Worm (Caenorhabditis elegans) whole organism, late embryonic: ENCODE measurements around the gene tsg-101.

Experiments
- C38D4.7 ChIP-seq: fragments of 200-800 bp; sonication (Bioruptor generic); optimal IDR thresholded peaks from 2 replicates; lab custom pipeline; 2018; ENCODE audit warnings: mild to moderate bottlenecking, missing genetic modification characterization, moderate library complexity, missing compliant biosample characterization
- F13H6.1 ChIP-seq: sonication (generic microtip); optimal IDR thresholded peaks from 2 replicates; lab custom pipeline; 2016; ENCODE audit warnings: missing genetic modification characterization, missing compliant biosample characterization
- K02D7.2 ChIP-seq: sonication (generic microtip); optimal IDR thresholded peaks from 2 replicates; lab custom pipeline; 2017; ENCODE audit warnings: mild to moderate bottlenecking, missing genetic modification characterization, missing compliant biosample characterization
- T23F11.4 ChIP-seq: fragments of 200-800 bp; sonication (Bioruptor generic); optimal IDR thresholded peaks from 2 replicates; lab custom pipeline; 2018; ENCODE audit warnings: mild to moderate bottlenecking, missing genetic modification characterization, missing compliant biosample characterization
- Y22D7AL.16 ChIP-seq: sonication (generic microtip); optimal IDR thresholded peaks from 2 replicates; lab custom pipeline; 2016; ENCODE audit warnings: missing genetic modification characterization, missing compliant biosample characterization
- ahr-1 ChIP-seq: sonication (generic microtip); optimal IDR thresholded peaks from 2 replicates; lab custom pipeline; 2016; ENCODE audit warnings: missing genetic modification characterization, missing compliant biosample characterization
- ama-1 ChIP-seq: fragments of 150-350 bp; optimal IDR thresholded peaks from 2 replicates; lab custom pipeline; 2014
- ceh-19 ChIP-seq: fragments of 200-800 bp; sonication (Bioruptor generic); optimal IDR thresholded peaks from 2 replicates; lab custom pipeline; 2018; ENCODE audit warnings: mild to moderate bottlenecking, missing genetic modification characterization, missing compliant biosample characterization
- ceh-22 ChIP-seq: sonication (generic microtip); optimal IDR thresholded peaks from 2 replicates; lab custom pipeline; 2017; ENCODE audit warnings: missing biosample characterization, missing genetic modification characterization
- ceh-30 ChIP-seq: fragments of 150-350 bp; optimal IDR thresholded peaks from 2 replicates; lab custom pipeline; 2014; ENCODE audit warnings: missing biosample characterization, missing genetic modification characterization
- ceh-31 ChIP-seq: sonication (generic microtip); optimal IDR thresholded peaks from 2 replicates; lab custom pipeline; 2016; ENCODE audit warnings: missing genetic modification characterization, missing compliant biosample characterization
- ceh-9 ChIP-seq: sonication (generic microtip); optimal IDR thresholded peaks from 2 replicates; lab custom pipeline; 2016; ENCODE audit warnings: mild to moderate bottlenecking, missing genetic modification characterization, inconsistent platforms, missing compliant biosample characterization
- dve-1 ChIP-seq: sonication (generic microtip); optimal IDR thresholded peaks from 2 replicates; lab custom pipeline; 2017; ENCODE audit warnings: antibody characterized with exemption, mild to moderate bottlenecking, missing genetic modification characterization, missing compliant biosample characterization
- elt-4 ChIP-seq: sonication (generic microtip); optimal IDR thresholded peaks from 2 replicates; lab custom pipeline; 2016; ENCODE audit warnings: missing genetic modification characterization, missing compliant biosample characterization
- ets-4 ChIP-seq: sonication (generic microtip); optimal IDR thresholded peaks from 2 replicates; lab custom pipeline; 2016; ENCODE audit warnings: missing genetic modification characterization, missing compliant biosample characterization
- fkh-10 ChIP-seq: fragments of 150-350 bp; optimal IDR thresholded peaks from 2 replicates; lab custom pipeline; 2014; ENCODE audit warnings: missing biosample characterization, missing genetic modification reagents, missing genetic modification characterization
- hlh-15 ChIP-seq: sonication (generic microtip); optimal IDR thresholded peaks from 2 replicates; lab custom pipeline; 2016; ENCODE audit warnings: missing genetic modification characterization, missing compliant biosample characterization
- hlh-30 ChIP-seq: sonication (generic microtip); optimal IDR thresholded peaks from 2 replicates; lab custom pipeline; 2017; ENCODE audit warnings: antibody characterized with exemption, missing genetic modification characterization, missing compliant biosample characterization; ENCODE audit not compliant: insufficient read depth
- hlh-8 ChIP-seq: sonication (generic microtip); optimal IDR thresholded peaks from 2 replicates; lab custom pipeline; 2016; ENCODE audit warnings: missing genotype, missing genetic modification characterization, missing compliant biosample characterization
- lin-11 ChIP-seq: fragments of 200-800 bp; sonication (Bioruptor generic); optimal IDR thresholded peaks from 2 replicates; lab custom pipeline; 2018; ENCODE audit warnings: mild to moderate bottlenecking, missing genetic modification characterization, missing compliant biosample characterization
- nhr-232 ChIP-seq: sonication (generic microtip); optimal IDR thresholded peaks from 2 replicates; lab custom pipeline; 2016; ENCODE audit warnings: missing genetic modification characterization, missing compliant biosample characterization
- odd-2 ChIP-seq: sonication (generic microtip); optimal IDR thresholded peaks from 2 replicates; lab custom pipeline; 2017; ENCODE audit warnings: antibody characterized with exemption, mild to moderate bottlenecking, missing genetic modification characterization, missing compliant biosample characterization
- pat-9 ChIP-seq: fragments of 200-800 bp; sonication (Bioruptor generic); optimal IDR thresholded peaks from 2 replicates; lab custom pipeline; 2018; ENCODE audit warnings: mild to moderate bottlenecking, missing genetic modification characterization, moderate library complexity, missing compliant biosample characterization
- pha-4 ChIP-seq: fragments of 150-350 bp; optimal IDR thresholded peaks from 2 replicates; lab custom pipeline; 2018; ENCODE audit warnings: missing biosample characterization, missing genetic modification reagents, missing genetic modification characterization
- pqm-1 ChIP-seq: sonication (generic microtip); optimal IDR thresholded peaks from 2 replicates; lab custom pipeline; 2016; ENCODE audit warnings: missing genetic modification characterization, missing compliant biosample characterization
- pros-1 ChIP-seq: fragments of 150-350 bp; optimal IDR thresholded peaks from 2 replicates; lab custom pipeline; 2014; ENCODE audit warnings: missing biosample characterization, missing genetic modification reagents, missing genetic modification characterization
- ref-2 ChIP-seq: sonication (generic microtip); optimal IDR thresholded peaks from 2 replicates; lab custom pipeline; 2016; ENCODE audit warnings: missing genetic modification characterization, missing compliant biosample characterization
- sdc-2 ChIP-seq: sonication (generic microtip); optimal IDR thresholded peaks from 2 replicates; lab custom pipeline; 2016; ENCODE audit warnings: missing genotype, missing genetic modification characterization, missing compliant biosample characterization
- sox-4 ChIP-seq: sonication (generic microtip); optimal IDR thresholded peaks from 2 replicates; lab custom pipeline; 2017; ENCODE audit warnings: mild to moderate bottlenecking, missing genetic modification characterization, inconsistent platforms, missing compliant biosample characterization
- tbx-7 ChIP-seq: sonication (generic microtip); optimal IDR thresholded peaks from 2 replicates; lab custom pipeline; 2016; ENCODE audit warnings: missing genotype, missing genetic modification characterization, missing compliant biosample characterization
- unc-3 ChIP-seq, 2 experiments: fragments of 200-800 bp in 1 of 2; sonication (Bioruptor generic) in 1 of 2; sonication (generic microtip) in 1 of 2; conservative IDR thresholded peaks in 1 of 2; optimal IDR thresholded peaks in 1 of 2; 2 replicates each; pipeline versions ENCODE4 v1.3.6 to Lab custom; 2016 to 2022; ENCODE audit warnings: missing compliant biosample characterization in 2 of 2, missing genetic modification characterization in 2 of 2, missing genetic modification reagents in 1 of 2
- unc-42 ChIP-seq: sonication (generic microtip); optimal IDR thresholded peaks from 2 replicates; lab custom pipeline; 2016; ENCODE audit warnings: missing genotype, missing genetic modification characterization, missing compliant biosample characterization
- unc-55 ChIP-seq: sonication (generic microtip); optimal IDR thresholded peaks from 2 replicates; lab custom pipeline; 2017; ENCODE audit warnings: missing biosample characterization, missing genetic modification reagents, missing genetic modification characterization
- zip-5 ChIP-seq: sonication (generic microtip); optimal IDR thresholded peaks from 2 replicates; lab custom pipeline; 2016; ENCODE audit warnings: missing genetic modification characterization, missing compliant biosample characterization
- ztf-16 ChIP-seq: sonication (generic microtip); optimal IDR thresholded peaks from 2 replicates; lab custom pipeline; 2017; ENCODE audit warnings: missing genetic modification characterization, missing compliant biosample characterization

The tsg-101 gene

DNA sequence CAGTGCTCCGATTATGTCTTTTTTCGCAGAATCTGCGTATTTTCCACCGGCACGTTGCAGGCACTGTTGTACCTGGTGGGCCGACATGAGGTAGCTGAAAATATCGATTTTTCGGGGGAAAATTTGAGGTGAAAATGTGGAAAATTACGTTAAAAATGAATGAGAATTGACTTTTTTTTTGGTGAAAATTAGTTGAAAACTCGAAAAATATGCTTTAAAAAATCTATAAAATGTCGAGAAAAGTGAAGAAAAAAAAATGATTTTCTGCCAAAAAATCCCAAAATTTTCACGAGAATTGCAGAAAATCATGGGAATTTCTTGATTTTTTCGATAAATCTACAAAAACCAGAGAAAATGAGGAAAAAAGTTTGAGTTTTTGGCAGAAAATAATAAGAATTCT lies at the start of gene tsg-101:
Gene tsg-101, minus strand, starts transcription at position 101 of the 400 bp plus-strand sequence.
- TF ChIP-seq F13H6.1 (tag; lab: Kevin White, UChicago) (no peak), Y22D7AL.16 (no peak), T23F11.4 (GFP tag; lab: Kevin White, UChicago) (no peak), hlh-30 (tag; lab: Kevin White, UChicago) (no peak), ceh-19 (GFP tag; lab: Kevin White, UChicago) (no peak), fkh-10 (GFP tag; lab: Kevin White, UChicago) (no peak), C38D4.7 (no peak), nhr-232 (tag; lab: Kevin White, UChicago) (no peak), ztf-16 (tag; lab: Kevin White, UChicago) (no peak), unc-42 (tag; lab: Kevin White, UChicago) (no peak), unc-55 (no peak), ref-2 (tag; lab: Kevin White, UChicago) (no peak), pha-4 (tag; lab: Kevin White, UChicago) (no peak), zip-5 (tag; lab: Kevin White, UChicago) (no peak), sox-4 (no peak), ceh-9 (tag; lab: Kevin White, UChicago) (no peak), pat-9 (tag; lab: Kevin White, UChicago) (no peak)

DNA sequence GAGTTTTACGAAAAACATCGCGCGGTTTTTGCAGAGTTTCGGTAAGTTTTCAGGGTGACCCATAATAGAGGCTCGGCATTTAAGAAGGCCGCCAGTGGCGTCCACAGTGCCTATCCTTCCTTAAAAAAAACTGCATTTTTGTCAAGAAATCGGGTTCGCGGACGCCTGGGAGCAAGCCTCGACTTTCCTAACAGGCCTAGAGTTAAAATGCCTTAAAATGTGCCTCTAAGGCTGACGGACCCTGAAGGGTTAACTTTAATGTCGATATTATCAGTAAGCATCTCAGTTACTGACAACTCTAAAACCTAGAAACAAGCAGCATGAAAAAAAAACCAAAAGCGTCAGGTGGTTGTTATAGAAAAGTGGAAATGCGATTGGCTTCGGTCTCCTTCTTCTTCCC lies 44.8 kb upstream of the tsg-101 start:
- TF ChIP-seq tbx-7 (tag; lab: Kevin White, UChicago): no peak
- no peak for TF ChIP-seq ceh-22

DNA sequence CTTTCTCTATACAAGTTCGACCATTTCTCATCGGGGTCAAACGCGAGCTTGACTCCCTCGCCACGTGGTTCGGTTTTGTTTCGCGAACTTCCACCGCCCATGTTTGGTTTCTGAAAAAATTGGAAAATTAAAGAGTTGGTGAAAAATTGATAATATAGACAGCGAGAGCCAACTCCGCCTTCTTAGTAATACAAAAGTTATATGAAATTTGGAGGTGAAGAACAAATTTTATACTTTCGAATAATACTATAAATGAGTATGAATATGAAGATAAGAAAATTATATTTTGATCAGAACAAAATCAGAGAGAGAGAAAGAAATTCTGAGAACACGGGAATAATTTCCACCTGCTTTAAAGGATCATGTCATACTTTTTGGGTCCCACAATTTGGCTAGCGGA lies 43.0 kb upstream of the tsg-101 start, which contains the start of gene osm-9:
Gene osm-9, minus strand, starts transcription at position 101 of the 400 bp plus-strand sequence.
- TF ChIP-seq dve-1 (no peak), pros-1 (tag; lab: Kevin White, UChicago) (no peak), tbx-7 (tag; lab: Kevin White, UChicago) (no peak)

DNA sequence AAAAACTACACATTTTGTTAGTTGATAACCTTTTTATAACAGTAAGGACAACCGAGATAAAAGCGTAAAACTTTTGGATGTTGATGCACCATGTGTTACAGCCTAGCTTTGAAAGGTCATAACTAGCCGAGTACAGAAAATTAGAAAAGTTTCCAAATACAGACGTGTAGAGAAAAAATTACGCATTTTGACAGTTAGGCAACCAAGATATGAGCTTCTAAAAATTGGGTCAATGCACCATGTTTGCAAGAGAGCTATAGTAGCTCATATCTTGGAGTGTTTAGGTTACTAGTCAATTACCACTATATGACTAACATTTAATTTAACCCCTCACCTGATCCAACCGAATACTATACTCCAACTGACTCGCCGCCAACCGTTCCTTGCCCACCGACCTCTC lies 38.6 kb upstream of the tsg-101 start:
- TF ChIP-seq lin-11: no peak
- no peak for TF ChIP-seq Y22D7AL.16
- TF ChIP-seq ceh-31 (tag; lab: Kevin White, UChicago): no peak
- TF ChIP-seq sdc-2: no peak
- TF ChIP-seq ahr-1: no peak
- no peak for TF ChIP-seq tbx-7 (tag; lab: Kevin White, UChicago)
- TF ChIP-seq odd-2 (tag; lab: Kevin White, UChicago): no peak
- TF ChIP-seq ets-4: no peak
- no peak for TF ChIP-seq ceh-30 (tag; lab: Kevin White, UChicago)
- TF ChIP-seq unc-42 (tag; lab: Kevin White, UChicago): no peak
- no peak for TF ChIP-seq ama-1 (lab: Kevin White, UChicago)
- TF ChIP-seq hlh-8 (tag; lab: Kevin White, UChicago): no peak
- TF ChIP-seq hlh-15: no peak
- no peak for TF ChIP-seq pqm-1
- no peak for TF ChIP-seq T23F11.4 (GFP tag; lab: Kevin White, UChicago)
- TF ChIP-seq unc-3 (GFP tag; conservative IDR thresholded peaks at IDR 0.05; lab: Robert Waterston, UW): no peak
- TF ChIP-seq unc-3 (tag; optimal IDR thresholded peaks at IDR 0.05; lab: Kevin White, UChicago): no peak
- no peak for TF ChIP-seq K02D7.2 (tag; lab: Kevin White, UChicago)
- TF ChIP-seq ref-2 (tag; lab: Kevin White, UChicago): no peak
- no peak for TF ChIP-seq elt-4 (tag; lab: Kevin White, UChicago)
